Fruit fly (Drosophila melanogaster) S2 (cell line): Measurements from ENCODE around the gene CG4829.

ENCODE experiments used
- CG8478 ChIP-seq: fragments of >200 bp; optimal IDR thresholded peaks from 2 replicates; lab custom pipeline; 2018
- CTCF ChIP-seq, 2 experiments: fragments of >200 bp; optimal IDR thresholded peaks; 2 replicates each; lab custom pipeline; 2018

DNA sequence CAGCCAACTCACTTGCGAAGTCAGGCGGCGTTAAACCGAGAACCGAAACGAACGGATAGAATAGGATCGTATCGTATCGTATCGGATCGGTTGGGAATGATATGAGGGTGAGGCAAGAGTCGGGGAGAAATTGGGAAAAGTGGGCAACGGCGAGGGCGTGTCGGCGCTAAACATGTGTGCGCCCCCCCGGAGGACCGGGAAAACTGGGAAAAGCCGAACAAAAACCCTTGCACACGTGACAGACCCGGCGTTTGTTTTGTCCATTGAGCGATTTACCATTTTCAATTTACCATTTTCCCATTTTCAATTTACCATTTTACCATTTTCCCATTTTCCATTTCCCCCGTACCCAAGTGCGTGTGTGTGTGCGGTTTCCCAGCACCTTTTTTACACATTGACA is 36.4 kb upstream of the CG4829 start:
- TF ChIP-seq CG8478 (lab: Kevin White, UChicago), result no peak
- TF ChIP-seq CTCF (optimal IDR thresholded peaks at IDR 0.05; lab: Kevin White, UChicago), result no peak
